Fruit fly (Drosophila melanogaster) whole organism, prepupa: ENCODE results near the gene AP-1gamma.

Experiments
- CG10631 ChIP-seq: fragments of 200-800 bp; sonication (Bioruptor generic); optimal IDR thresholded peaks from 2 replicates; lab custom pipeline; 2016; ENCODE audit warnings: missing biosample characterization, missing genetic modification characterization
- CG10669 ChIP-seq: fragments of 200-800 bp; sonication (Bioruptor generic); optimal IDR thresholded peaks from 3 replicates; lab custom pipeline; 2018; ENCODE audit warnings: missing biosample characterization, mild to moderate bottlenecking, missing genetic modification characterization, moderate library complexity
- CG11294 ChIP-seq: fragments of 200-800 bp; sonication (Bioruptor generic); IDR thresholded peaks from 2 replicates; pipeline ENCODE4 v1.3.6; 2022; ENCODE audit warnings: missing biosample characterization, missing genetic modification characterization
- CG11762 ChIP-seq: fragments of 200-800 bp; sonication (Bioruptor generic); optimal IDR thresholded peaks from 3 replicates; lab custom pipeline; 2016; ENCODE audit warnings: missing biosample characterization, missing genetic modification characterization; ENCODE audit not compliant: insufficient read depth
- CG11902 ChIP-seq: fragments of 200-800 bp; sonication (Bioruptor generic); optimal IDR thresholded peaks from 3 replicates; lab custom pipeline; 2016; ENCODE audit warnings: missing biosample characterization, missing genetic modification characterization
- CG1621 ChIP-seq: fragments of 200-800 bp; sonication (Bioruptor generic); optimal IDR thresholded peaks from 3 replicates; lab custom pipeline; 2018; ENCODE audit warnings: missing biosample characterization, mild to moderate bottlenecking, missing genetic modification characterization
- CG16779 ChIP-seq: fragments of 200-800 bp; sonication (Bioruptor generic); optimal IDR thresholded peaks from 3 replicates; lab custom pipeline; 2017; ENCODE audit warnings: missing biosample characterization, mild to moderate bottlenecking, missing genetic modification characterization
- CG31627 ChIP-seq: fragments of 200-800 bp; sonication (Bioruptor generic); optimal IDR thresholded peaks from 3 replicates; lab custom pipeline; 2016; ENCODE audit warnings: missing biosample characterization, missing genetic modification characterization
- CG32006 ChIP-seq: fragments of 200-800 bp; sonication (Bioruptor generic); optimal IDR thresholded peaks from 3 replicates; lab custom pipeline; 2017; ENCODE audit warnings: missing biosample characterization, mild to moderate bottlenecking, missing genetic modification characterization
- CG34406 ChIP-seq: fragments of 200-800 bp; sonication (Bioruptor generic); optimal IDR thresholded peaks from 3 replicates; lab custom pipeline; 2016; ENCODE audit warnings: missing biosample characterization, missing genetic modification characterization
- CG3919 ChIP-seq: fragments of 200-800 bp; sonication (Bioruptor generic); optimal IDR thresholded peaks from 3 replicates; lab custom pipeline; 2016; ENCODE audit warnings: missing biosample characterization, missing genetic modification characterization
- CG4318 ChIP-seq: fragments of 200-800 bp; sonication (Bioruptor generic); optimal IDR thresholded peaks from 3 replicates; lab custom pipeline; 2017; ENCODE audit warnings: missing biosample characterization, mild to moderate bottlenecking, missing genetic modification characterization
- CG6163 ChIP-seq: fragments of 200-800 bp; sonication (Bioruptor generic); IDR thresholded peaks from 3 replicates; pipeline ENCODE4 v1.3.6; 2022; ENCODE audit warnings: missing biosample characterization, missing genetic modification characterization
- CG6276 ChIP-seq: fragments of 200-800 bp; sonication (Bioruptor generic); optimal IDR thresholded peaks from 2 replicates; lab custom pipeline; 2017; ENCODE audit warnings: missing biosample characterization, mild to moderate bottlenecking, missing genetic modification characterization
- CG6792 ChIP-seq: fragments of 200-800 bp; sonication (Bioruptor generic); optimal IDR thresholded peaks from 3 replicates; lab custom pipeline; 2016; ENCODE audit warnings: missing biosample characterization, missing genetic modification characterization
- CG6808 ChIP-seq: fragments of 200-800 bp; sonication (Bioruptor generic); optimal IDR thresholded peaks from 3 replicates; lab custom pipeline; 2017; ENCODE audit warnings: missing biosample characterization, missing genetic modification characterization, mild to moderate bottlenecking, moderate library complexity, missing genetic modification reagents
- CG6854 ChIP-seq: fragments of 200-800 bp; sonication (Bioruptor generic); optimal IDR thresholded peaks from 2 replicates; lab custom pipeline; 2017; ENCODE audit warnings: missing biosample characterization, mild to moderate bottlenecking, missing genetic modification characterization
- CG8119 ChIP-seq: fragments of 200-800 bp; sonication (Bioruptor generic); IDR thresholded peaks from 3 replicates; pipeline ENCODE4 v1.3.6; 2022; ENCODE audit warnings: missing biosample characterization, missing genetic modification characterization
- CG8319 ChIP-seq: fragments of 200-800 bp; sonication (Bioruptor generic); optimal IDR thresholded peaks from 3 replicates; lab custom pipeline; 2016; ENCODE audit warnings: missing biosample characterization, missing genetic modification characterization
- CG9139 ChIP-seq: fragments of 200-800 bp; sonication (Bioruptor generic); optimal IDR thresholded peaks from 3 replicates; lab custom pipeline; 2017; ENCODE audit warnings: missing biosample characterization, mild to moderate bottlenecking, missing genetic modification characterization
- Eip75B ChIP-seq: fragments of 200-800 bp; sonication (Bioruptor generic); optimal IDR thresholded peaks from 3 replicates; lab custom pipeline; 2016; ENCODE audit warnings: missing biosample characterization, missing genetic modification characterization
- Eip93F ChIP-seq: fragments of 200-800 bp; sonication (Bioruptor generic); optimal IDR thresholded peaks from 2 replicates; lab custom pipeline; 2016; ENCODE audit warnings: missing biosample characterization, mild to moderate bottlenecking, missing genetic modification characterization
- Ets21C ChIP-seq: fragments of 200-800 bp; sonication (Bioruptor generic); optimal IDR thresholded peaks from 3 replicates; lab custom pipeline; 2016; ENCODE audit warnings: missing biosample characterization, missing genetic modification characterization
- Ets96B ChIP-seq: fragments of 200-800 bp; optimal IDR thresholded peaks from 2 replicates; lab custom pipeline; 2019; ENCODE audit warnings: missing biosample characterization, mild to moderate bottlenecking, missing genetic modification characterization, moderate library complexity
- Gug ChIP-seq: fragments of 200-800 bp; sonication (Bioruptor generic); IDR thresholded peaks from 2 replicates; pipeline ENCODE4 v1.3.6; 2022; ENCODE audit warnings: missing biosample characterization, missing genetic modification characterization
- Hr39 ChIP-seq: fragments of 200-800 bp; sonication (Bioruptor generic); optimal IDR thresholded peaks from 2 replicates; lab custom pipeline; 2016; ENCODE audit warnings: missing biosample characterization, missing genetic modification characterization
- Lpt ChIP-seq: fragments of 200-800 bp; sonication (Bioruptor generic); optimal IDR thresholded peaks from 3 replicates; lab custom pipeline; 2016; ENCODE audit warnings: missing biosample characterization, missing genetic modification characterization
- OdsH ChIP-seq: fragments of 200-800 bp; sonication (Bioruptor generic); optimal IDR thresholded peaks from 3 replicates; lab custom pipeline; 2016; ENCODE audit warnings: missing biosample characterization, missing genetic modification characterization
- Smox ChIP-seq: fragments of 200-800 bp; sonication (Bioruptor generic); optimal IDR thresholded peaks from 3 replicates; lab custom pipeline; 2016; ENCODE audit warnings: missing biosample characterization, missing genetic modification characterization
- achi ChIP-seq: fragments of 200-800 bp; sonication (Bioruptor generic); optimal IDR thresholded peaks from 3 replicates; lab custom pipeline; 2016; ENCODE audit warnings: missing biosample characterization, missing genetic modification characterization
- acj6 ChIP-seq: fragments of 200-800 bp; sonication (Bioruptor generic); optimal IDR thresholded peaks from 3 replicates; lab custom pipeline; 2016; ENCODE audit warnings: missing biosample characterization, missing genetic modification characterization
- cyc ChIP-seq: fragments of 200-800 bp; sonication (Bioruptor generic); optimal IDR thresholded peaks from 3 replicates; lab custom pipeline; 2016; ENCODE audit warnings: missing biosample characterization, missing genetic modification characterization
- dac ChIP-seq: fragments of 200-800 bp; sonication (Bioruptor generic); optimal IDR thresholded peaks from 2 replicates; lab custom pipeline; 2017; ENCODE audit warnings: missing biosample characterization, mild to moderate bottlenecking, missing genetic modification characterization
- dsx ChIP-seq: fragments of 200-800 bp; optimal IDR thresholded peaks from 3 replicates; lab custom pipeline; 2019; ENCODE audit warnings: missing biosample characterization, mild to moderate bottlenecking, missing genetic modification characterization, moderate library complexity; ENCODE audit not compliant: poor library complexity, severe bottlenecking
- eg ChIP-seq: fragments of 200-800 bp; sonication (Bioruptor generic); IDR thresholded peaks from 3 replicates; pipeline ENCODE4 v1.3.6; 2022; ENCODE audit warnings: missing biosample characterization, missing genetic modification characterization
- esn ChIP-seq: fragments of 200-800 bp; sonication (Bioruptor generic); optimal IDR thresholded peaks from 2 replicates; lab custom pipeline; 2016; ENCODE audit warnings: missing biosample characterization, mild to moderate bottlenecking, missing genetic modification characterization, moderate library complexity
- fd59A ChIP-seq: fragments of 200-800 bp; sonication (Bioruptor generic); optimal IDR thresholded peaks from 2 replicates; lab custom pipeline; 2017; ENCODE audit warnings: missing biosample characterization, mild to moderate bottlenecking, missing genetic modification characterization, missing genetic modification reagents
- fd85E ChIP-seq: fragments of 200-800 bp; sonication (Bioruptor generic); optimal IDR thresholded peaks from 3 replicates; lab custom pipeline; 2016; ENCODE audit warnings: missing biosample characterization, missing genetic modification characterization
- lz ChIP-seq: fragments of 200-800 bp; sonication (Bioruptor generic); optimal IDR thresholded peaks from 3 replicates; lab custom pipeline; 2016; ENCODE audit warnings: missing biosample characterization, missing genetic modification characterization
- net ChIP-seq: fragments of 200-800 bp; sonication (Bioruptor generic); optimal IDR thresholded peaks from 3 replicates; lab custom pipeline; 2016; ENCODE audit warnings: missing biosample characterization, missing genetic modification characterization
- pdm3 ChIP-seq: fragments of 200-800 bp; sonication (Bioruptor generic); optimal IDR thresholded peaks from 3 replicates; lab custom pipeline; 2016; ENCODE audit warnings: missing biosample characterization, missing genetic modification characterization
- salr ChIP-seq, 2 experiments: fragments of 200-800 bp; sonication (Bioruptor generic); optimal IDR thresholded peaks; 3 replicates each; lab custom pipeline; 2016 to 2018; ENCODE audit warnings: missing biosample characterization in 2 of 2, missing genetic modification characterization in 2 of 2, mild to moderate bottlenecking in 1 of 2
- spab ChIP-seq: fragments of 200-800 bp; sonication (Bioruptor generic); optimal IDR thresholded peaks from 2 replicates; lab custom pipeline; 2017; ENCODE audit warnings: missing biosample characterization, mild to moderate bottlenecking, missing genetic modification characterization, missing genetic modification reagents
- ss ChIP-seq, 2 experiments: fragments of 200-800 bp; sonication (Bioruptor generic); optimal IDR thresholded peaks; 2 replicates in 1 of 2; 3 replicates in 1 of 2; lab custom pipeline; 2017 to 2018; ENCODE audit warnings: mild to moderate bottlenecking in 2 of 2, missing biosample characterization in 2 of 2, missing genetic modification characterization in 2 of 2, moderate library complexity in 1 of 2
- svp ChIP-seq: fragments of 200-800 bp; sonication (Bioruptor generic); peaks from one replicate; lab custom pipeline; 2016; ENCODE audit warnings: missing biosample characterization, missing genetic modification characterization
- topi ChIP-seq: fragments of 200-800 bp; sonication (Bioruptor generic); optimal IDR thresholded peaks from 3 replicates; lab custom pipeline; 2016; ENCODE audit warnings: missing biosample characterization, missing genetic modification characterization
- vri ChIP-seq: fragments of 200-800 bp; sonication (Bioruptor generic); optimal IDR thresholded peaks from 3 replicates; lab custom pipeline; 2016; ENCODE audit warnings: missing biosample characterization, mild to moderate bottlenecking, missing genetic modification characterization

Gene AP-1gamma

DNA sequence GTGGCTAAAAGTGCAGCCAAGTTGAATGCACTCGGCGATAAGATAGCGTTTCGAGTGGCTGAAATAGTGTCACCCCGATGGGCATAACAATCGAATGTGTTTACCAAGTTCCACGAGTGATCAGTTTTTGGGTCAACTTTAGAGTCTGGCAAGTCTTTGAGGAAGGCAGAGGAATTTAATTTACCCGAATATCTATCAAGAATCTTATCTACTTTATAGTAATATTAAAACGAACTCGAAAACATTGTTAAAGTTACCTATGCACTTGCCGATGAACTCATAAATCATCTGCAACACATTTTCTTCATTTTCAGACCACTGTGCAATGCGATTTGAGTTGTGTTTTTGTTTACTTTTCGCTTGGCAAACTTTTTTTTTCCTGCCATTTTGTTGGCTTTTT, 47.2 kb upstream of the AP-1gamma start (continued):
- no peak for TF ChIP-seq Eip93F (GFP tag; lab: Kevin White, UChicago)
- peak; percentile 52 for TF ChIP-seq CG4318 (GFP tag; lab: Kevin White, UChicago)
- TF ChIP-seq dac (GFP tag; lab: Kevin White, UChicago): peak; percentile 29
- peak; percentile 42 for TF ChIP-seq pdm3 (GFP tag; lab: Kevin White, UChicago)
- TF ChIP-seq eg (GFP tag; lab: Robert Waterston, UW): peak; percentile 52; the same call in 1 of the 3 replicates
- TF ChIP-seq CG10669 (GFP tag; lab: Kevin White, UChicago): peak; percentile 37
- peak; percentile 56 for TF ChIP-seq CG3919 (GFP tag; lab: Kevin White, UChicago)
- peak; percentile 62 for TF ChIP-seq CG8119 (GFP tag; lab: Robert Waterston, UW)
- TF ChIP-seq CG1621 (tag; lab: Kevin White, UChicago): no peak
- TF ChIP-seq CG6276 (GFP tag; lab: Kevin White, UChicago): peak; percentile 66
- TF ChIP-seq CG9139 (GFP tag; lab: Kevin White, UChicago): no peak
- TF ChIP-seq ss (GFP tag; optimal IDR thresholded peaks at IDR 0.05; lab: Kevin White, UChicago): peak in 1 of 2 experiments; percentile 34
- TF ChIP-seq vri: no peak
- TF ChIP-seq salr (GFP tag; optimal IDR thresholded peaks at IDR 0.05; lab: Kevin White, UChicago): peak in 1 of 2 experiments; percentile 40
- peak; percentile 62 for TF ChIP-seq svp (GFP tag; lab: Kevin White, UChicago)

DNA sequence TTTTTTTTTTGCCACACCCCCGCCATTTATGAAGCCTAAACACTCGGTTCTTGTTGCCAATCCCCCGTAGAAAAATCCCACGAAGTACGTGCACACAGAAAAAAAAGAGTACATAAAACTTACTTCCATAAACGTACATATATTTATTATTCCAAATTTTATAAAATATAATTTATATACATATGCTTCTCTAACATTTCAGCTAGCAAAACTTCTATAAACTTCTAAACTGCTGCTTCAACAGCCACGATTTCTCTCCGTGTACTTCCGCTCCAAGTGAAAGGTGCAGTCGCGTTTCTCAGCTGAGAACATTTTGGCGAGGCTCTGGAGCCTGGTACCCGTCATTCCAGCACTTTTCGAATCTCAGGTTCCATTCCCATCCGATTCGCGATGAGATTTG, 45.8 kb upstream of the AP-1gamma start:
- TF ChIP-seq CG34406: peak; percentile 53
- TF ChIP-seq Eip75B (GFP tag; lab: Kevin White, UChicago): peak; percentile 26
- TF ChIP-seq vri: peak; percentile 43
- peak; percentile 35 for TF ChIP-seq Hr39 (GFP tag; lab: Kevin White, UChicago)
- peak; percentile 20 for TF ChIP-seq topi (GFP tag; lab: Kevin White, UChicago)
- peak; percentile 63 for TF ChIP-seq OdsH (GFP tag; lab: Kevin White, UChicago)
- TF ChIP-seq CG8119 (GFP tag; lab: Robert Waterston, UW): peak; percentile 76
- TF ChIP-seq CG11902 (GFP tag; lab: Kevin White, UChicago): no peak
- TF ChIP-seq CG16779 (tag; lab: Kevin White, UChicago): no peak
- no peak for TF ChIP-seq CG11762 (GFP tag; lab: Kevin White, UChicago)
- peak; percentile 5 for TF ChIP-seq CG4318 (GFP tag; lab: Kevin White, UChicago)
- TF ChIP-seq CG1621 (tag; lab: Kevin White, UChicago): no peak
- peak; percentile 64 for TF ChIP-seq CG10631
- no peak for TF ChIP-seq Lpt
- TF ChIP-seq CG6854 (GFP tag; lab: Kevin White, UChicago): no peak
- TF ChIP-seq eg (GFP tag; lab: Robert Waterston, UW): peak; percentile 65
- TF ChIP-seq Eip93F (GFP tag; lab: Kevin White, UChicago): no peak
- peak; percentile 20 for TF ChIP-seq cyc
- TF ChIP-seq esn (GFP tag; lab: Kevin White, UChicago): peak; percentile 54
- TF ChIP-seq CG6792 (GFP tag; lab: Kevin White, UChicago): peak; percentile 51
- TF ChIP-seq salr (GFP tag; optimal IDR thresholded peaks at IDR 0.05; lab: Kevin White, UChicago): peak in 1 of 2 experiments; percentile 2
- peak; percentile 34 for TF ChIP-seq CG31627 (GFP tag; lab: Kevin White, UChicago)
- peak; percentile 39 for TF ChIP-seq lz
- no peak for TF ChIP-seq CG6808 (GFP tag; lab: Kevin White, UChicago)
- TF ChIP-seq dsx (GFP tag; lab: Kevin White, UChicago): peak; percentile 63
- TF ChIP-seq CG6163 (GFP tag; lab: Robert Waterston, UW): peak; percentile 79
- peak; percentile 63 for TF ChIP-seq Gug (GFP tag; lab: Robert Waterston, UW)
- TF ChIP-seq acj6 (GFP tag; lab: Kevin White, UChicago): peak; percentile 59
- TF ChIP-seq CG9139 (GFP tag; lab: Kevin White, UChicago): no peak
- TF ChIP-seq pdm3 (GFP tag; lab: Kevin White, UChicago): peak; percentile 8
- TF ChIP-seq net: peak; percentile 48
- no peak for TF ChIP-seq CG6276 (GFP tag; lab: Kevin White, UChicago)
- peak; percentile 59 for TF ChIP-seq CG32006 (GFP tag; lab: Kevin White, UChicago)
- peak; percentile 20 for TF ChIP-seq spab (GFP tag; lab: Kevin White, UChicago)
- no peak for TF ChIP-seq fd85E (GFP tag; lab: Kevin White, UChicago)
- peak; percentile 53 for TF ChIP-seq CG11294
- peak; percentile 41 for TF ChIP-seq CG3919 (GFP tag; lab: Kevin White, UChicago)
- TF ChIP-seq fd59A (GFP tag; lab: Kevin White, UChicago): peak; percentile 21
- TF ChIP-seq CG8319 (GFP tag; lab: Kevin White, UChicago): no peak
- peak; percentile 57 for TF ChIP-seq Smox (GFP tag; lab: Kevin White, UChicago)
- TF ChIP-seq achi (GFP tag; lab: Kevin White, UChicago): peak; percentile 72
- peak; percentile 27 for TF ChIP-seq Ets96B
- peak; percentile 23 for TF ChIP-seq Ets21C (GFP tag; lab: Kevin White, UChicago)
